Fruit fly (Drosophila melanogaster) whole organism, embryonic: ENCODE data around the gene CG9920.

Experiments
- Bgb ChIP-seq: fragments of 200-800 bp; sonication (Bioruptor generic); IDR thresholded peaks from 2 replicates; pipeline ENCODE4 v1.3.6; 2022; ENCODE audit warnings: missing biosample characterization, missing genetic modification characterization; ENCODE audit not compliant: partially characterized antibody
- CG10366 ChIP-seq: fragments of 200-800 bp; sonication (Bioruptor generic); IDR thresholded peaks from 2 replicates; pipeline ENCODE4 v1.3.6; 2022; ENCODE audit warnings: missing biosample characterization, missing genetic modification characterization
- CG10565 ChIP-seq: fragments of 200-800 bp; sonication (Bioruptor generic); optimal IDR thresholded peaks from 3 replicates; lab custom pipeline; 2016; ENCODE audit warnings: missing biosample characterization, mild to moderate bottlenecking, missing genetic modification characterization
- CG10654 ChIP-seq: fragments of 200-800 bp; sonication (Bioruptor generic); optimal IDR thresholded peaks from 2 replicates; lab custom pipeline; 2016; ENCODE audit warnings: missing biosample characterization, missing genetic modification characterization
- CG11695 ChIP-seq: fragments of 200-800 bp; sonication (Bioruptor generic); IDR thresholded peaks from 3 replicates; pipeline ENCODE4 v1.3.6; 2022; ENCODE audit warnings: missing biosample characterization, missing genetic modification characterization
- CG12236 ChIP-seq: fragments of 200-800 bp; sonication (Bioruptor generic); optimal IDR thresholded peaks from 2 replicates; lab custom pipeline; 2016; ENCODE audit warnings: missing biosample characterization, missing genetic modification characterization
- CG13287 ChIP-seq: fragments of 200-800 bp; sonication (Bioruptor generic); IDR thresholded peaks from 2 replicates; pipeline ENCODE4 v1.3.6; 2022; ENCODE audit warnings: missing biosample characterization, missing genetic modification characterization; ENCODE audit not compliant: partially characterized antibody
- CG16813 ChIP-seq: fragments of 200-800 bp; sonication (Bioruptor generic); IDR thresholded peaks from 3 replicates; pipeline ENCODE4 v1.3.6; 2022; ENCODE audit warnings: missing biosample characterization, missing genetic modification characterization; ENCODE audit not compliant: partially characterized antibody
- CG16863 ChIP-seq: fragments of 200-800 bp; sonication (Bioruptor generic); optimal IDR thresholded peaks from 3 replicates; lab custom pipeline; 2016; ENCODE audit warnings: missing biosample characterization, missing genetic modification characterization
- CG17186 ChIP-seq: fragments of 200-800 bp; sonication (Bioruptor generic); optimal IDR thresholded peaks from 3 replicates; lab custom pipeline; 2017; ENCODE audit warnings: missing biosample characterization, missing genetic modification reagents, missing genetic modification characterization
- CG2712 ChIP-seq: fragments of 200-800 bp; optimal IDR thresholded peaks from 3 replicates; lab custom pipeline; 2019; ENCODE audit warnings: missing biosample characterization, mild to moderate bottlenecking, missing genetic modification characterization, moderate library complexity
- CG30403 ChIP-seq: fragments of 200-800 bp; sonication (Bioruptor generic); optimal IDR thresholded peaks from 3 replicates; lab custom pipeline; 2016; ENCODE audit warnings: missing biosample characterization, missing genetic modification characterization
- CG32772 ChIP-seq: fragments of 200-800 bp; sonication (Bioruptor generic); IDR thresholded peaks from 2 replicates; pipeline ENCODE4 v1.3.6; 2022; ENCODE audit warnings: missing biosample characterization, missing genetic modification characterization
- CG4360 ChIP-seq: fragments of 200-800 bp; sonication (Bioruptor generic); IDR thresholded peaks from 2 replicates; pipeline ENCODE4 v1.3.6; 2022; ENCODE audit warnings: missing biosample characterization, missing genetic modification characterization
- CG4820 ChIP-seq: fragments of 200-800 bp; sonication (Bioruptor generic); optimal IDR thresholded peaks from 3 replicates; lab custom pipeline; 2016; ENCODE audit warnings: missing biosample characterization, missing genetic modification characterization
- CG6813 ChIP-seq: fragments of 200-800 bp; sonication (Bioruptor generic); optimal IDR thresholded peaks from 2 replicates; lab custom pipeline; 2017; ENCODE audit warnings: missing biosample characterization, missing genetic modification characterization, mild to moderate bottlenecking, moderate library complexity, missing genetic modification reagents
- CG7786 ChIP-seq: fragments of 200-800 bp; sonication (Bioruptor generic); optimal IDR thresholded peaks from 2 replicates; lab custom pipeline; 2016; ENCODE audit warnings: missing biosample characterization, missing genetic modification characterization
- CG8281 ChIP-seq: fragments of 200-800 bp; sonication (Bioruptor generic); optimal IDR thresholded peaks from 2 replicates; lab custom pipeline; 2018; ENCODE audit warnings: missing biosample characterization, mild to moderate bottlenecking, missing genetic modification characterization, moderate library complexity
- CG8944 ChIP-seq: fragments of 200-800 bp; sonication (Bioruptor generic); optimal IDR thresholded peaks from 3 replicates; lab custom pipeline; 2016; ENCODE audit warnings: missing biosample characterization, missing genetic modification characterization
- CG9797 ChIP-seq: fragments of 200-800 bp; sonication (Bioruptor generic); optimal IDR thresholded peaks from 3 replicates; lab custom pipeline; 2018; ENCODE audit warnings: missing biosample characterization, mild to moderate bottlenecking, missing genetic modification characterization
- Dek ChIP-seq: fragments of 200-800 bp; sonication (Bioruptor generic); optimal IDR thresholded peaks from 3 replicates; lab custom pipeline; 2019; ENCODE audit warnings: missing biosample characterization, mild to moderate bottlenecking, missing genetic modification characterization, moderate library complexity
- Dip3 ChIP-seq: fragments of 200-800 bp; sonication (Bioruptor generic); optimal IDR thresholded peaks from 3 replicates; lab custom pipeline; 2016; ENCODE audit warnings: missing biosample characterization, missing genetic modification characterization
- Dll ChIP-seq: fragments of 200-800 bp; sonication (Bioruptor generic); IDR thresholded peaks from 4 replicates; pipeline ENCODE4 v1.3.6; 2022; ENCODE audit warnings: missing biosample characterization, missing genetic modification characterization; ENCODE audit not compliant: partially characterized antibody
- Doc2 ChIP-seq: fragments of 200-800 bp; sonication (Bioruptor generic); IDR thresholded peaks from 2 replicates; pipeline ENCODE4 v1.3.6; 2022; ENCODE audit warnings: missing biosample characterization, missing genetic modification characterization
- Fer2 ChIP-seq: fragments of 200-800 bp; sonication (Bioruptor generic); optimal IDR thresholded peaks from 2 replicates; lab custom pipeline; 2018; ENCODE audit warnings: missing biosample characterization, mild to moderate bottlenecking, missing genetic modification characterization, moderate library complexity
- Jarid2 ChIP-seq: fragments of 200-800 bp; sonication (Bioruptor generic); optimal IDR thresholded peaks from 3 replicates; lab custom pipeline; 2017; ENCODE audit warnings: mild to moderate bottlenecking, missing biosample characterization, missing genetic modification reagents, missing genetic modification characterization
- MBD-R2 ChIP-seq: fragments of 200-800 bp; sonication (Bioruptor generic); IDR thresholded peaks from 2 replicates; pipeline ENCODE4 v1.3.6; 2022; ENCODE audit warnings: missing biosample characterization, missing genetic modification characterization
- MESR4 ChIP-seq: fragments of 200-800 bp; sonication (Bioruptor generic); optimal IDR thresholded peaks from 2 replicates; lab custom pipeline; 2018; ENCODE audit warnings: missing biosample characterization, mild to moderate bottlenecking, missing genetic modification characterization, moderate library complexity
- NC2α ChIP-seq: fragments of 200-800 bp; sonication (Bioruptor generic); optimal IDR thresholded peaks from 2 replicates; lab custom pipeline; 2016; ENCODE audit warnings: missing biosample characterization, missing genetic modification characterization
- Nf-YA ChIP-seq: fragments of 200-800 bp; sonication (Bioruptor generic); IDR thresholded peaks from 2 replicates; pipeline ENCODE4 v1.3.6; 2022; ENCODE audit warnings: missing biosample characterization, missing genetic modification characterization
- Poxn ChIP-seq: fragments of 200-800 bp; sonication (Bioruptor generic); IDR thresholded peaks from 2 replicates; pipeline ENCODE4 v1.3.6; 2022; ENCODE audit warnings: missing biosample characterization, missing genetic modification characterization
- Rfx ChIP-seq: fragments of 200-800 bp; sonication (Bioruptor generic); IDR thresholded peaks from 2 replicates; pipeline ENCODE4 v1.3.6; 2022; ENCODE audit warnings: missing biosample characterization, missing genetic modification characterization
- Six4 ChIP-seq: fragments of 200-800 bp; sonication (Bioruptor generic); optimal IDR thresholded peaks from 2 replicates; lab custom pipeline; 2016; ENCODE audit warnings: missing biosample characterization, missing genetic modification characterization
- YL-1 ChIP-seq: fragments of 200-800 bp; sonication (Bioruptor generic); optimal IDR thresholded peaks from 3 replicates; lab custom pipeline; 2017; ENCODE audit warnings: missing biosample characterization, mild to moderate bottlenecking, missing genetic modification characterization
- ase ChIP-seq: fragments of 200-800 bp; sonication (Bioruptor generic); IDR thresholded peaks from 3 replicates; pipeline ENCODE4 v1.3.6; 2022; ENCODE audit warnings: missing biosample characterization, missing genetic modification characterization
- br ChIP-seq: fragments of >200 bp; optimal IDR thresholded peaks from 2 replicates; lab custom pipeline; 2017
- bsh ChIP-seq, 2 experiments: fragments of 200-800 bp; sonication (Bioruptor generic); optimal IDR thresholded peaks; 2 replicates each; lab custom pipeline; 2017 to 2018; ENCODE audit warnings: mild to moderate bottlenecking in 2 of 2, missing biosample characterization in 2 of 2, missing genetic modification characterization in 2 of 2, moderate library complexity in 1 of 2
- cato ChIP-seq: fragments of 200-800 bp; sonication (Bioruptor generic); optimal IDR thresholded peaks from 2 replicates; lab custom pipeline; 2016; ENCODE audit warnings: missing biosample characterization, missing genetic modification characterization, borderline replicate concordance
- emc ChIP-seq: fragments of 200-800 bp; sonication (Bioruptor generic); optimal IDR thresholded peaks from 2 replicates; lab custom pipeline; 2016; ENCODE audit warnings: missing biosample characterization, missing genetic modification characterization
- fd96Cb ChIP-seq: fragments of 200-800 bp; sonication (Bioruptor generic); optimal IDR thresholded peaks from 2 replicates; lab custom pipeline; 2018; ENCODE audit warnings: missing biosample characterization, mild to moderate bottlenecking, missing genetic modification characterization, moderate library complexity
- ftz-f1 ChIP-seq: fragments of 200-800 bp; sonication (Bioruptor generic); optimal IDR thresholded peaks from 2 replicates; lab custom pipeline; 2016; ENCODE audit warnings: missing biosample characterization, missing genetic modification characterization
- inv ChIP-seq: fragments of 200-800 bp; sonication (Bioruptor generic); IDR thresholded peaks from 2 replicates; pipeline ENCODE4 v1.3.6; 2022; ENCODE audit warnings: missing biosample characterization, missing genetic modification characterization; ENCODE audit not compliant: partially characterized antibody
- kni ChIP-seq: fragments of 200-800 bp; sonication (Bioruptor generic); optimal IDR thresholded peaks from 3 replicates; lab custom pipeline; 2017; ENCODE audit warnings: mild to moderate bottlenecking, missing biosample characterization, missing genetic modification reagents, missing genetic modification characterization
- lov ChIP-seq, 2 experiments: fragments of 200-800 bp in 1 of 2; fragments of >200 bp in 1 of 2; sonication (Bioruptor generic) in 1 of 2; IDR thresholded peaks in 1 of 2; optimal IDR thresholded peaks in 1 of 2; 2 replicates in 1 of 2; 3 replicates in 1 of 2; pipeline versions ENCODE4 v1.3.6 to Lab custom; 2017 to 2022; ENCODE audit warnings: missing biosample characterization in 1 of 2, missing genetic modification characterization in 1 of 2
- mam ChIP-seq: fragments of 200-800 bp; sonication (Bioruptor generic); optimal IDR thresholded peaks from 3 replicates; lab custom pipeline; 2016; ENCODE audit warnings: missing biosample characterization, missing genetic modification characterization
- mirr ChIP-seq: fragments of 200-800 bp; sonication (Bioruptor generic); optimal IDR thresholded peaks from 3 replicates; lab custom pipeline; 2018; ENCODE audit warnings: missing biosample characterization, mild to moderate bottlenecking, missing genetic modification characterization
- p53 ChIP-seq: fragments of 200-800 bp; sonication (Bioruptor generic); optimal IDR thresholded peaks from 2 replicates; lab custom pipeline; 2016; ENCODE audit warnings: missing biosample characterization, missing genetic modification characterization
- rib ChIP-seq: fragments of 200-800 bp; sonication (Bioruptor generic); IDR thresholded peaks from 2 replicates; pipeline ENCODE4 v1.3.6; 2022; ENCODE audit warnings: missing biosample characterization, missing genetic modification characterization
- tgo ChIP-seq: fragments of 200-800 bp; sonication (Bioruptor generic); IDR thresholded peaks from 3 replicates; pipeline ENCODE4 v1.3.6; 2022; ENCODE audit warnings: missing biosample characterization, missing genetic modification characterization
- tna ChIP-seq: fragments of 200-800 bp; sonication (Bioruptor generic); IDR thresholded peaks from 2 replicates; pipeline ENCODE4 v1.3.6; 2022; ENCODE audit warnings: missing biosample characterization, missing genetic modification characterization; ENCODE audit not compliant: partially characterized antibody
- unpg ChIP-seq: fragments of 200-800 bp; sonication (Bioruptor generic); optimal IDR thresholded peaks from 3 replicates; lab custom pipeline; 2018; ENCODE audit warnings: missing biosample characterization, mild to moderate bottlenecking, missing genetic modification characterization, moderate library complexity

Gene CG9920

dm6 chr3R:14095428-14095827, 2.5 kb downstream of the CG9920 start (continued):
- TF ChIP-seq CG32772 (peak; percentile 66), Poxn (GFP tag; lab: Robert Waterston, UW) (no peak), CG6813 (GFP tag; lab: Kevin White, UChicago) (no peak), tna (no peak), Six4 (peak; percentile 21), CG10654 (GFP tag; lab: Kevin White, UChicago) (no peak), YL-1 (GFP tag; lab: Kevin White, UChicago) (no peak), CG8944 (GFP tag; lab: Kevin White, UChicago) (no peak), CG4820 (no peak), br (no peak), CG17186 (GFP tag; lab: Kevin White, UChicago) (no peak), Fer2 (tag; lab: Kevin White, UChicago) (no peak), MBD-R2 (GFP tag; lab: Robert Waterston, UW) (no peak; the same call in 1 of the 2 replicates), CG7786 (GFP tag; lab: Kevin White, UChicago) (no peak), p53 (GFP tag; lab: Kevin White, UChicago) (no peak), inv (GFP tag; lab: Robert Waterston, UW) (no peak), CG11695 (no peak), CG16813 (GFP tag; lab: Robert Waterston, UW) (no peak), Doc2 (no peak), NC2α (GFP tag; lab: Kevin White, UChicago) (no peak), ftz-f1 (GFP tag; lab: Kevin White, UChicago) (no peak), unpg (GFP tag; lab: Kevin White, UChicago) (peak; percentile 69), bsh (GFP tag; optimal IDR thresholded peaks at IDR 0.05; lab: Kevin White, UChicago) (peak in 1 of 2 experiments; percentile 60), CG13287 (GFP tag; lab: Robert Waterston, UW) (no peak), Rfx (GFP tag; lab: Robert Waterston, UW) (peak; percentile 49), CG10565 (GFP tag; lab: Kevin White, UChicago) (no peak), mirr (GFP tag; lab: Kevin White, UChicago) (no peak), CG4360 (GFP tag; lab: Robert Waterston, UW) (0 out of 2 replicates have a peak, but pooled peaks have one; percentile 11), lov (optimal IDR thresholded peaks at IDR 0.05; lab: Kevin White, UChicago) (no peak), lov (GFP tag; IDR thresholded peaks at IDR 0.05; lab: Robert Waterston, UW) (no peak), Dll (no peak), Jarid2 (GFP tag; lab: Kevin White, UChicago) (no peak), CG10366 (GFP tag; lab: Robert Waterston, UW) (peak; percentile 39; the same call in 1 of the 2 replicates), CG8281 (tag; lab: Kevin White, UChicago) (peak; percentile 12), Nf-YA (no peak; the same call in 1 of the 2 replicates), fd96Cb (tag; lab: Kevin White, UChicago) (peak; percentile 53), cato (GFP tag; lab: Kevin White, UChicago) (no peak), tgo (GFP tag; lab: Robert Waterston, UW) (peak; percentile 67), kni (no peak), mam (GFP tag; lab: Kevin White, UChicago) (peak; percentile 19), CG12236 (GFP tag; lab: Kevin White, UChicago) (no peak), CG2712 (peak; percentile 72), CG30403 (peak; percentile 53), Bgb (GFP tag; lab: Robert Waterston, UW) (no peak), Dek (tag; lab: Kevin White, UChicago) (peak; percentile 43), CG9797 (GFP tag; lab: Kevin White, UChicago) (no peak), MESR4 (GFP tag; lab: Kevin White, UChicago) (no peak), CG16863 (GFP tag; lab: Kevin White, UChicago) (no peak), Dip3 (GFP tag; lab: Kevin White, UChicago) (no peak), ase (no peak), emc (GFP tag; lab: Kevin White, UChicago) (no peak), rib (GFP tag; lab: Robert Waterston, UW) (no peak)
